Fruit fly (Drosophila melanogaster): ENCODE measurements around the gene nAChRbeta2.

Gene nAChRbeta2

dm6 chr3R:24514652-24515328 is at the start of gene nAChRbeta2, which contains the start of gene DZIP1:
nAChRbeta2 (minus strand) TSS chr3R:24515106.
DZIP1 (plus strand) TSS chr3R:24515278.
- no peak for TF ChIP-seq CG8478 (optimal IDR thresholded peaks at IDR 0.05)

- TF ChIP-seq CTCF (optimal IDR thresholded peaks at IDR 0.05) (no peak), CG8478 (optimal IDR thresholded peaks at IDR 0.05) (no peak)
These were observed 49.4 kb upstream of the nAChRbeta2 start for dm6 chr3R:24564191-24564798.

DNA sequence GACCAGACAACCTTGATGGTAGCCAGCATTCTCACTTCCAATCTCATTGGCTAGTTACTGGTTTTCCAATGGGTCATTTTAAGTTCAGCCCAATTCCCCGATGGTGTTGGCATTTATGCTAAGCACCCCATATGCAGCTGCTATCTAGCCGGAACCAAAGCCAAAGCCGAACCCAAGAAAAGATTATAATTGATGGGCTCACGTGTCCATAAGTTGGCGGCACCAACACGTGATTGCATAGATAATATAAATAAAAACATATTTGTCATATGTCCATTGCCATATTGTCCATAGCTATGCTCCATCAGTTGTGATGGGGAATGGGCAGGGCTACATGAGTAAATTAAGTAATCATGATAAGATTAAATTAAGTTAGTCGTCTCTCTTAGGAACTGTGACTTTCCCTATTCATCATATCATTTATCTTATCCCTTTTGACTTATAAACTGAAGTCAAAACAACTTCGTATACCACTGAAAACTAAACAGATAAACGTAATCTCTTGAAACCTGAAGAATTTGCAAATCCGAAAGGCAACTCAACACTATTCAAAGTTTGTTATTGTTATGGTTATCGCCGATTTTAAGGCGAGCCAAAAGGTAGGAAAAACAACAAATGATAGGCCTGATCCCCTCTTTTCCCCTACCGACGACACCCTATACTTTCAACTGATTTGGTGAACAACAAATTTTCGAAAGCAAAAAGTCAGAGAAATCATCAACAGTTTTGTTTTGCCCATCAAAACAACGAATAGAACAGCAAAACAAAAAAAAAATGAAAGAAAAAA is 48.3 kb upstream of the nAChRbeta2 start:
- TF ChIP-seq CG8478 (optimal IDR thresholded peaks at IDR 0.05) = no peak
- no peak for TF ChIP-seq CTCF (optimal IDR thresholded peaks at IDR 0.05)

DNA sequence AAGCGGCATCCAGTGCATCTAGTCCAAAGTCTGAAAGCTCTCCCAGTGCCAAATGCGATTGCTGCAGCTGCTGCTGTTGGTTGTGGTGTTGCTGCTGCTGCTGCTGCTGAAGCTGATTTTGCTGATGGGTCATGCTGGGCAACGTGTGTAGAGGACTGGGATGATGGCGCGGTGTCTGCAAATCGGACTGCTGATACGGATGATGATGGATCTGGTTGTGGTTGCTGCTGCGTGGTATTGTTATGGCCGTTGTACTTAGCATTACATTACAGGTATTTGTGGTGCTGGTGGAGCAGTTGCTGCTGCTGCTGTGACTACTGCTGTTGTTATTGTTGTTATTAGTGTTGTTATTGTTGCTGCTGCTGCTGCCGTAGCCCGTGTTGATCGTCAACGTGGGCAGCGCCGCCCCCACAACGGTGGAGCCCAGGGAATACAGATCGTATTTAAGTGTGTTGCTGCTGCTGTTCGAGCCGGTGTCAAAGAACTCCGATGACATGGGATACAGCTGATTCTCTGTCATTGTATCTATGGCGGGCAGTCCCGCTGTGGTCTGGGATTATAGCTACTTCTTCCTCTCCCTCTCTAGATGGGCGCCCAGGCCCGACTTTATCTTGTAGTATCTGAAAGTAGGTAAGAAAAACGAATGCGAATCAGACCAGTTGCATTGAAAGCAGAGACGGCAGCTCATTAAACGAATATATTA is 47.6 kb upstream of the nAChRbeta2 start:
- TF ChIP-seq CG8478 (optimal IDR thresholded peaks at IDR 0.05) (no peak), CTCF (optimal IDR thresholded peaks at IDR 0.05) (no peak)

- TF ChIP-seq CG8478 (optimal IDR thresholded peaks at IDR 0.05) (no peak), CTCF (optimal IDR thresholded peaks at IDR 0.05) (peak; percentile 90 to 98)
These were observed 42.1 kb upstream of the nAChRbeta2 start for dm6 chr3R:24557020-24557465.

dm6 chr3R:24556554-24556953 is 41.6 kb upstream of the nAChRbeta2 start:
- TF ChIP-seq CTCF (optimal IDR thresholded peaks at IDR 0.05) (no peak), CG8478 (optimal IDR thresholded peaks at IDR 0.05) (no peak)

- TF ChIP-seq CTCF (optimal IDR thresholded peaks at IDR 0.05) = no peak
These were observed 41.0 kb upstream of the nAChRbeta2 start for dm6 chr3R:24555932-24556331.

- no peak for TF ChIP-seq CTCF (optimal IDR thresholded peaks at IDR 0.05)
- no peak for TF ChIP-seq CG8478 (optimal IDR thresholded peaks at IDR 0.05)
These were observed 40.2 kb upstream of the nAChRbeta2 start for dm6 chr3R:24555150-24555549.

DNA sequence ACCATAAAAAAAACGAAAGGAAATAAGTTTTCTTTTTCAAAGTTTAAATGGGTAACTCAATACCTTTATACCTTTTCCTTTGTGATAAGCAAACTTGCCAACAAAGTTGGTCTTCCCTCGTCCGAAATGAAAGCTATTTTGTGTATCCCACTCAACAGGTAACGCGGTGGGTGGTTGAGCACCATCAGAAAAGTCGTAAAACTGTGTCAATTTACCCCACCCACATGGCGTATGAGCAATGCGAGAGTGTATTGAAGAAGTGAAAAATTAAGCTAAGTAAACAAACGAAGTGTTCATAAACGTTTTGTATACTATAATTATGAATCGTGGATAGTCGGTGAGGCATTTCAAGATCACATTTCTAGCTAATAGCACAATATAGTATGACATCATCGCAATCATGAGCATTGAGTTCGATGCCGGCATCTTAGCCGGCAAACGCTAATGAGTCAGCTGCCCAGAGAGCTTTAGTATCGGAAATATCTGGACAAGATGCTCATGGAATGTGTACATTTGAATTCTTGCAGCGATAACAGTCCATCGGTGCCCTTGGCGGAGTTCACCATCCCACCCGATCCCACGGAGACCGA is 36.0 kb upstream of the nAChRbeta2 start:
- no peak for TF ChIP-seq CG8478 (optimal IDR thresholded peaks at IDR 0.05)
- no peak for TF ChIP-seq CTCF (optimal IDR thresholded peaks at IDR 0.05)

DNA sequence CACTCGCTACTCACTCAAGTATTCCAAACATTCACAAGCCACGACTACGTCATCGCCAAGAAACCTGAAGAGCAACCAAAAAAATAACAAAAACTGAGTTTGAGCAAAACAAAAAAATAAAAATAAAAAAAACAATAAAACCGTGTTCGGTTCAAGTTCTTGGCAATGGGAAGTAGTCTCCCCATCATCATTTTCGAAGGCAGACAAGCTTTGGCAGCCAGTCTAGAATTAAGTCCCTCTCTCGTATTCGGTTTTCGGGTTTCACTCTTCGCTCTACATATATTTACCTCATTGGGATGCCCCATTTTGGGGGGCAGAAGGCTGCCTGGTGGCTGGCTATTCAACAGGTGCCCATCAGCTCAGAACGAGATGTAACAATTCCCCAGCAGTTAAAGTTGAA is 34.9 kb upstream of the nAChRbeta2 start:
- TF ChIP-seq CG8478 (optimal IDR thresholded peaks at IDR 0.05) (no peak), CTCF (optimal IDR thresholded peaks at IDR 0.05) (no peak)

DNA sequence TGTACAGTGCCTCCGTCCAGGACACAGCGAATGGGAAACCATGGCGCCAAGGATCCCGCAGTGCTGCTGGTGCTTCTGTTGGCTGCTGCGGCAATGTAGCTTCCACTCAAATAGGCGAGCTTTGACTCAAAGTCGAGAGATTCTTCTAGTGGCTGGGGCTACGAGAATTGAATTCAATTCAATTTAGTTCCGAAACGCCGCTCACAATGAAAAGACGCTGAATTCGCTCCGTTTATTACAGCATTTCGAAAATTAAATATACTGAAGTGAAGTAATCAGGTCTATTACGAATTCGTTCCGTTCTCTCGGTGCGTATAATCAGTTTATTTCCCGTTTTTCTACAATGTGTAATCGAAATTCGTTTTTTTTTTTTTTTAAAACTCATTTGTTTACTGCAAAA is 33.9 kb upstream of the nAChRbeta2 start:
- TF ChIP-seq CTCF (optimal IDR thresholded peaks at IDR 0.05) = no peak
- TF ChIP-seq CG8478 (optimal IDR thresholded peaks at IDR 0.05) = no peak

DNA sequence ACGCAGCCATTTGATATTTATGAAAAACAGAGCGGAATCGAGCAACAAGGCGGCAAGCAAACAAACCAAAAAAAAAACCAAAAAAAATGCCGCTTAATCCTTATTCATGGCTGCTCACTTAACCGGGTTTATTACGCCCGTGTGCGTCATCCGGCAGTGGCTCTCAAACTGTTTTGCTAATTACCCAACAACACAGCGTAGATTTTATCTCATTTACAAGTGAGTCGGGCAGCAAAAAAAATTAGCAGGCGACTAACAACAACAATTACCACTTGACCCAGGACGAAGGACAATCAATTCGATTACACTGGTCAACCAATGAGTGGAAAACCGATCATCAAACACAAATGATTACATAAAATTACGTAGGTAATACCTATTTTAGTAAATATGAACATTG is 33.3 kb upstream of the nAChRbeta2 start:
- TF ChIP-seq CG8478 (optimal IDR thresholded peaks at IDR 0.05) (no peak), CTCF (optimal IDR thresholded peaks at IDR 0.05) (no peak)

- TF ChIP-seq CG8478 (optimal IDR thresholded peaks at IDR 0.05) = no peak
- no peak for TF ChIP-seq CTCF (optimal IDR thresholded peaks at IDR 0.05)
These were observed 29.5 kb upstream of the nAChRbeta2 start, which contains the start of gene Esyt2 for dm6 chr3R:24544388-24544787. Esyt2 (plus strand) TSS chr3R:24544719.

- TF ChIP-seq CTCF (optimal IDR thresholded peaks at IDR 0.05) (no peak), CG8478 (optimal IDR thresholded peaks at IDR 0.05) (no peak)
These were observed 28.9 kb upstream of the nAChRbeta2 start, which contains the start of gene Cftr for dm6 chr3R:24543676-24544277. Cftr (minus strand) TSS chr3R:24543914.
